Worm (Caenorhabditis elegans) whole organism, L2 larva: ENCODE measurements around the gene W03A5.1.

Source experiments
- C34F6.9 ChIP-seq: fragments of 150-350 bp; optimal IDR thresholded peaks from 2 replicates; lab custom pipeline; 2014; ENCODE audit warnings: missing biosample characterization, missing genetic modification characterization
- R02D3.7 ChIP-seq: fragments of 150-350 bp; optimal IDR thresholded peaks from 2 replicates; lab custom pipeline; 2014; ENCODE audit warnings: missing biosample characterization, missing genetic modification characterization
- Y55F3AM.14 ChIP-seq: fragments of 200-800 bp; sonication (Bioruptor generic); optimal IDR thresholded peaks from 2 replicates; lab custom pipeline; 2018; ENCODE audit warnings: mild to moderate bottlenecking, missing genetic modification characterization, missing compliant biosample characterization
- ZK546.5 ChIP-seq: sonication (generic microtip); optimal IDR thresholded peaks from 2 replicates; lab custom pipeline; 2017; ENCODE audit warnings: missing biosample characterization, missing genetic modification characterization
- alr-1 ChIP-seq: fragments of 150-350 bp; optimal IDR thresholded peaks from 2 replicates; lab custom pipeline; 2014; ENCODE audit warnings: missing biosample characterization, missing genetic modification characterization
- aly-2 ChIP-seq: fragments of 150-350 bp; optimal IDR thresholded peaks from 2 replicates; lab custom pipeline; 2014; ENCODE audit warnings: missing biosample characterization, missing genetic modification characterization
- ama-1 ChIP-seq: fragments of 150-350 bp; optimal IDR thresholded peaks from 2 replicates; lab custom pipeline; 2018; ENCODE audit warnings: inconsistent platforms
- blmp-1 ChIP-seq: sonication (generic microtip); optimal IDR thresholded peaks from 2 replicates; lab custom pipeline; 2017; ENCODE audit warnings: missing genetic modification characterization, mild to moderate bottlenecking, missing compliant biosample characterization, antibody characterized with exemption, moderate library complexity; ENCODE audit not compliant: insufficient read depth
- ceh-16 ChIP-seq: fragments of 150-350 bp; optimal IDR thresholded peaks from 2 replicates; lab custom pipeline; 2014; ENCODE audit warnings: missing biosample characterization, missing genetic modification characterization
- ceh-82 ChIP-seq: fragments of 150-350 bp; optimal IDR thresholded peaks from 2 replicates; lab custom pipeline; 2014; ENCODE audit warnings: missing biosample characterization, missing genetic modification characterization
- crh-2 ChIP-seq: sonication (generic microtip); optimal IDR thresholded peaks from 2 replicates; lab custom pipeline; 2017; ENCODE audit warnings: missing biosample characterization, missing genetic modification characterization
- elt-3 ChIP-seq: sonication (generic microtip); optimal IDR thresholded peaks from 2 replicates; lab custom pipeline; 2017; ENCODE audit warnings: missing biosample characterization, missing genetic modification characterization
- fos-1 ChIP-seq: fragments of 150-350 bp; optimal IDR thresholded peaks from 2 replicates; lab custom pipeline; 2014; ENCODE audit warnings: missing biosample characterization, missing genetic modification characterization
- lin-11 ChIP-seq: fragments of 150-350 bp; sonication (generic microtip); optimal IDR thresholded peaks from 2 replicates; lab custom pipeline; 2014; ENCODE audit warnings: missing biosample characterization, missing genetic modification characterization, inconsistent platforms, mixed read lengths
- lin-13 ChIP-seq: fragments of 150-350 bp; optimal IDR thresholded peaks from 2 replicates; lab custom pipeline; 2014; ENCODE audit warnings: missing biosample characterization, missing genetic modification reagents, missing genetic modification characterization
- lin-39 ChIP-seq: fragments of 150-350 bp; optimal IDR thresholded peaks from 2 replicates; lab custom pipeline; 2014; ENCODE audit warnings: missing biosample characterization, missing genetic modification reagents, missing genetic modification characterization
- lsy-2 ChIP-seq, 2 experiments: fragments of 150-350 bp in 1 of 2; sonication (generic microtip) in 1 of 2; optimal IDR thresholded peaks; 2 replicates each; lab custom pipeline; 2014 to 2017; ENCODE audit warnings: missing biosample characterization in 2 of 2, missing genetic modification characterization in 2 of 2
- mab-5 ChIP-seq: fragments of 150-350 bp; optimal IDR thresholded peaks from 2 replicates; lab custom pipeline; 2014; ENCODE audit warnings: missing biosample characterization, missing genetic modification characterization
- mbf-1 ChIP-seq: sonication (generic microtip); optimal IDR thresholded peaks from 2 replicates; lab custom pipeline; 2017; ENCODE audit warnings: missing biosample characterization, missing genetic modification characterization
- mdl-1 ChIP-seq, 2 experiments: fragments of 150-350 bp in 1 of 2; sonication (generic microtip) in 1 of 2; optimal IDR thresholded peaks; 2 replicates each; lab custom pipeline; 2017; ENCODE audit warnings: missing biosample characterization in 2 of 2, missing genetic modification characterization in 2 of 2
- nhr-10 ChIP-seq: sonication (generic microtip); optimal IDR thresholded peaks from 2 replicates; lab custom pipeline; 2017; ENCODE audit warnings: missing biosample characterization, missing genetic modification characterization
- nhr-11 ChIP-seq: fragments of 150-350 bp; optimal IDR thresholded peaks from 2 replicates; lab custom pipeline; 2014; ENCODE audit warnings: missing biosample characterization, missing genetic modification characterization
- nhr-12 ChIP-seq: fragments of 150-350 bp; optimal IDR thresholded peaks from 2 replicates; lab custom pipeline; 2014; ENCODE audit warnings: missing biosample characterization, missing genetic modification characterization
- nhr-129 ChIP-seq: fragments of 150-350 bp; optimal IDR thresholded peaks from 2 replicates; lab custom pipeline; 2014; ENCODE audit warnings: missing biosample characterization, missing genetic modification characterization
- nhr-23 ChIP-seq: fragments of 150-350 bp; optimal IDR thresholded peaks from 2 replicates; lab custom pipeline; 2014; ENCODE audit warnings: missing biosample characterization, missing genetic modification reagents, missing genetic modification characterization
- nhr-237 ChIP-seq: fragments of 150-350 bp; optimal IDR thresholded peaks from 2 replicates; lab custom pipeline; 2014; ENCODE audit warnings: missing biosample characterization, missing genetic modification characterization
- nhr-25 ChIP-seq: fragments of 150-350 bp; sonication (generic microtip); optimal IDR thresholded peaks from 3 replicates; lab custom pipeline; 2014; ENCODE audit warnings: missing biosample characterization, missing genetic modification characterization
- nhr-77 ChIP-seq: fragments of 150-350 bp; optimal IDR thresholded peaks from 2 replicates; lab custom pipeline; 2014; ENCODE audit warnings: missing biosample characterization, missing genetic modification characterization
- peb-1 ChIP-seq: fragments of 150-350 bp; optimal IDR thresholded peaks from 2 replicates; lab custom pipeline; 2014; ENCODE audit warnings: missing biosample characterization, missing genetic modification characterization
- skn-1 ChIP-seq: sonication (generic microtip); optimal IDR thresholded peaks from 2 replicates; lab custom pipeline; 2017; ENCODE audit warnings: missing biosample characterization, missing genetic modification characterization
- sma-3 ChIP-seq: sonication (generic microtip); optimal IDR thresholded peaks from 2 replicates; lab custom pipeline; 2016; ENCODE audit warnings: missing genetic modification reagents, missing genetic modification characterization, missing compliant biosample characterization
- sma-9 ChIP-seq, 2 experiments: fragments of 150-350 bp in 1 of 2; sonication (generic microtip) in 1 of 2; optimal IDR thresholded peaks; 2 replicates each; lab custom pipeline; 2014 to 2016; ENCODE audit warnings: missing genetic modification characterization in 2 of 2, mild to moderate bottlenecking in 1 of 2, missing biosample characterization in 1 of 2, missing compliant biosample characterization in 1 of 2, missing genetic modification reagents in 1 of 2, moderate library complexity in 1 of 2
- unc-39 ChIP-seq: fragments of 150-350 bp; optimal IDR thresholded peaks from 2 replicates; lab custom pipeline; 2014; ENCODE audit warnings: missing biosample characterization, missing genetic modification characterization
- unc-55 ChIP-seq: fragments of 150-350 bp; sonication (generic microtip); optimal IDR thresholded peaks from 3 replicates; lab custom pipeline; 2014; ENCODE audit warnings: missing biosample characterization, missing genetic modification reagents, missing genetic modification characterization
- unc-62 ChIP-seq: fragments of 150-350 bp; optimal IDR thresholded peaks from 2 replicates; lab custom pipeline; 2014; ENCODE audit warnings: missing biosample characterization, missing genetic modification reagents, missing genetic modification characterization
- zag-1 ChIP-seq: fragments of 150-350 bp; optimal IDR thresholded peaks from 2 replicates; lab custom pipeline; 2014; ENCODE audit warnings: missing biosample characterization, missing genetic modification characterization
- ztf-11 ChIP-seq: sonication (generic microtip); optimal IDR thresholded peaks from 2 replicates; lab custom pipeline; 2017; ENCODE audit warnings: missing biosample characterization, missing genetic modification characterization
- ztf-4 ChIP-seq: fragments of 150-350 bp; optimal IDR thresholded peaks from 2 replicates; lab custom pipeline; 2014; ENCODE audit warnings: missing biosample characterization, missing genetic modification characterization

W03A5.1 gene

DNA sequence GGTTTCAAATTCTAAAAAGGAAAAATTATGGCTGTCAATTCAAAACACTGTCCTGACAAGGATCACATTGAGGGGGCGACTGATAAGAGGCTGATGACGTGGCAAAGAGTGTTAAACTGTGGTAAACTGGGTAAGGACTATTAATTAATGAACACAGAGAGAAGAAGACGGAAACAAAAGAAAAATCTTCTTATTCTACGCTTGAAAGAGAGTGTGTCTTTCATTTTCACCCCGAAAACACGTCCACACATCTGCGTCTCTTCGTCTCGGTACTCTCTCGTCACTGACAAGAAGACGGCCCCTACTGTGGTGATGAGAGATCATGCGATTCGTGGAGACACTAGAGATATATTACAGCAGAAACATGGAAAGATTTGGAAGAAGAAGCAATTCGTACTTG is 13.7 kb downstream of the W03A5.1 start (continued):
- TF ChIP-seq nhr-129 (tag; lab: Kevin White, UChicago) = peak; percentile 36
- TF ChIP-seq unc-55 = no peak
- TF ChIP-seq Y55F3AM.14 (GFP tag; lab: Kevin White, UChicago) = no peak
- no peak for TF ChIP-seq ZK546.5
- TF ChIP-seq lin-39 = no peak
- no peak for TF ChIP-seq unc-39 (tag; lab: Kevin White, UChicago)
- no peak for TF ChIP-seq nhr-237 (tag; lab: Kevin White, UChicago)
- TF ChIP-seq mdl-1 (tag; optimal IDR thresholded peaks at IDR 0.05; lab: Kevin White, UChicago) = no peak
- TF ChIP-seq mbf-1 = no peak
- TF ChIP-seq R02D3.7 (tag; lab: Kevin White, UChicago) = no peak
- no peak for TF ChIP-seq skn-1 (tag; lab: Kevin White, UChicago)
- peak in 1 of 2 experiments; percentile 49 for TF ChIP-seq lsy-2 (tag; optimal IDR thresholded peaks at IDR 0.05; lab: Kevin White, UChicago)
- TF ChIP-seq lin-13 = no peak
- TF ChIP-seq nhr-10 (tag; lab: Kevin White, UChicago) = no peak
- TF ChIP-seq C34F6.9 = no peak
- no peak for TF ChIP-seq ama-1 (lab: Kevin White, UChicago)
- TF ChIP-seq crh-2 (tag; lab: Kevin White, UChicago) = peak; percentile 97
- TF ChIP-seq peb-1 (tag; lab: Kevin White, UChicago) = no peak
- TF ChIP-seq ceh-82 = no peak
- TF ChIP-seq nhr-25 (tag; lab: Kevin White, UChicago) = peak; percentile 7
- no peak for TF ChIP-seq aly-2 (tag; lab: Kevin White, UChicago)
- TF ChIP-seq elt-3 (tag; lab: Kevin White, UChicago) = no peak
- no peak for TF ChIP-seq nhr-77

DNA sequence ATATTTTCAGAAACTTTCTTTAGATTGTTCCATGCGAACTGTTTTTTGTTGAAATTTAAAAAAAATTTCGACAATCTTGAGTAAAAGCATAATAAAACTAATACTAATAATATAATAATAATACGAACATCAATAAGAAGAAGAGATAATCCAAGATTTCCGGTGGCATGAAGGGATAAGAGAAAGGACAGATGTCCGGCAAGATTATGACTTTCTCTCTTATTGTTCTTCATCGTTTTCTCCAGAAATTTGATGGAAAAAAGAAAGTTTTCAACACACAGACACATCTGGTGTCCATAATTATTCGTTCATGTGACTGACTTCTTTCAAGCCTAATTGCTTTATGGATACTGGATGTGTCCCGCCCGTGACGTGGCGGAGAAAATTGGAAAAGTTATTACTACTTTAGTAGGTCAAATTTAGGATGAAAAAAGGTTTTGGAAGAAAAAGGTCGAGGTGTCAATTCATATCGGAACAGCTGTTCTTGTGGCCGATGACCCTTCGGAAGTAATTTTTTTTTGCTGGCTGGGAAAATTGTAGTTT is 14.9 kb downstream of the W03A5.1 start:
- TF ChIP-seq lin-11 (tag; lab: Kevin White, UChicago) = no peak
- peak; percentile 34 for TF ChIP-seq blmp-1 (tag; lab: Kevin White, UChicago)

DNA sequence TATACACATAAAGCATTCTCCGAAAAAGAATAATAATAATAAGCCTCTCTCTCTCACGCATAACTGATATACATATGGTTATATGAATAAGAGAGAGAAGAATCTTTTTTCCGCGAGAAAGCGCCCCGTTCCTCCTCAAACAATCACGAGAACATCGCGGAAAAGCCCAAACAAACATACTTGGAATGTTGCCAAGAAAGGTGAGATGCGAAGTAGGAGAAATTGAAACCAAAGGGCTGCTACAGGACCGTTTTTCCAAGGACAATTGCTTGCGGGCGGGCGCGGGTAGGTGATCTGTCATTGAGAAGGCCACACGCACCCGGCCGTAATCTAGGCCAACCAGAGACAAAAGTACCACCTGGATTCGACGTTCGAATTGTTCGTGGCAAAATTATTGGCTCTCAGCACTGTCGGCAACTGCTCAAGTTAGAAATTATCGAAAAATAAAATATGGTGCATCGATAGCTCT is 16.0 kb downstream of the W03A5.1 start, which contains the start of gene dnj-24:
Gene dnj-24 (minus strand): TSS at position 419 of the 469 bp plus-strand sequence.
- peak; percentile 1 for TF ChIP-seq ceh-16 (tag; lab: Kevin White, UChicago)
- no peak for TF ChIP-seq C34F6.9
- TF ChIP-seq nhr-10 (tag; lab: Kevin White, UChicago) = no peak
- no peak for TF ChIP-seq unc-62 (GFP tag; lab: Kevin White, UChicago)
- TF ChIP-seq lin-11 (tag; lab: Kevin White, UChicago) = no peak
- peak; percentile 4 for TF ChIP-seq sma-3 (GFP tag; lab: Kevin White, UChicago)

DNA sequence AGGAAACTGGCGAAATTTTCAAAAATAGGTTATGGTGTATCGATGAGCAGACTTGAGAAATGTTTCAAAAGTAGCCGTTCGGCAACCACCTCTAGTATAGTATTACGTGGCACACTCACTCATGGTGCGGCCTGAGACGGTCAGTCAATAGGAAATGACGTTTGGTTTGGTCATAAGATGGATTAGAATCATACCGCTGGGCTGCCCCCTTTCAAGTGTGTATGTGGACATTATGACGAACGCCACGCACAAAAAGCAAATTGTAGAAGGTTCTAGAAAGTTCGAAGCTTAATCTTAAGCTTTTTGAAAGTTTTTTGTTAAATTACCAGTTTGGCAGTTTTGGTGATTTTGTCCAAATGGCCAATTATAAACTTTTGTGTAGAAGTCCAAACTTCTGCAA is 16.7 kb downstream of the W03A5.1 start:
- TF ChIP-seq nhr-129 (tag; lab: Kevin White, UChicago) (no peak), nhr-77 (no peak), blmp-1 (tag; lab: Kevin White, UChicago) (no peak), ama-1 (lab: Kevin White, UChicago) (no peak), unc-39 (tag; lab: Kevin White, UChicago) (no peak), fos-1 (no peak), ztf-4 (tag; lab: Kevin White, UChicago) (no peak)

DNA sequence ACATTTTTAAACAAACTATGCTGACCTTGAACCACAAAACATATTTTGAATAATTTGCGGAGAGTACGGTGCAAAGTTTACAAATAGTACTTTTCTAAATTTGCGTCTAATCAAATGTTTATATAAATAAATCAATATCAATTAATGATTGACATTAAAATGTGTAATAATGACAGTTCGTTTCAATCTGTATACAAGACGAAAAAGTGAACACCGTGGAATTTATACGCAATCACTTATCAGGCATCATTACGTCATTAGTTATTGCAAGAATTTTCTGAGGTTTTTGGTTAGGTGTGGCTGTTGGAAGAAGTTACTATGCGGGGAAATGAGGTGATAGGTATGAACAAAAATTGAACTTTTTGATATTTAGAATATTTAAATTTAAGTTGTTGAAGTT is 19.4 kb downstream of the W03A5.1 start:
- no peak for TF ChIP-seq mab-5 (tag; lab: Kevin White, UChicago)
- TF ChIP-seq sma-9 (GFP tag; optimal IDR thresholded peaks at IDR 0.05; lab: Kevin White, UChicago) = no peak
- no peak for TF ChIP-seq sma-9 (tag; optimal IDR thresholded peaks at IDR 0.05; lab: Kevin White, UChicago)
- no peak for TF ChIP-seq nhr-23 (tag; lab: Kevin White, UChicago)
- no peak for TF ChIP-seq C34F6.9
- TF ChIP-seq elt-3 (tag; lab: Kevin White, UChicago) = no peak
- TF ChIP-seq ztf-4 (tag; lab: Kevin White, UChicago) = no peak
- no peak for TF ChIP-seq nhr-11 (tag; lab: Kevin White, UChicago)
- no peak for TF ChIP-seq crh-2 (tag; lab: Kevin White, UChicago)
- no peak for TF ChIP-seq skn-1 (tag; lab: Kevin White, UChicago)
- TF ChIP-seq peb-1 (tag; lab: Kevin White, UChicago) = no peak
- no peak for TF ChIP-seq ztf-11 (tag; lab: Kevin White, UChicago)
- no peak for TF ChIP-seq alr-1 (tag; lab: Kevin White, UChicago)
- TF ChIP-seq lin-11 (tag; lab: Kevin White, UChicago) = no peak
- no peak for TF ChIP-seq nhr-12 (tag; lab: Kevin White, UChicago)
- no peak for TF ChIP-seq zag-1
- TF ChIP-seq, all 48 proteins: peak for 0
